Worm (Caenorhabditis elegans) whole organism, midembryonic: ENCODE data around the gene glt-6.

Experiments used
- cog-1 ChIP-seq: sonication (generic microtip); optimal IDR thresholded peaks from 2 replicates; lab custom pipeline; 2016; ENCODE audit warnings: missing genetic modification characterization, missing compliant biosample characterization
- flt-1 ChIP-seq: fragments of 200-800 bp; sonication (Bioruptor generic); IDR thresholded peaks from 2 replicates; pipeline ENCODE4 v1.3.6; 2022; ENCODE audit warnings: missing genetic modification characterization, missing compliant biosample characterization
- klf-2 ChIP-seq: fragments of 200-800 bp; sonication (Bioruptor generic); conservative IDR thresholded peaks from 2 replicates; pipeline ENCODE4 v1.3.6; 2022; ENCODE audit warnings: missing genetic modification reagents, missing genetic modification characterization, missing compliant biosample characterization
- med-1 ChIP-seq: sonication (generic microtip); optimal IDR thresholded peaks from 2 replicates; lab custom pipeline; 2017; ENCODE audit warnings: missing genetic modification characterization, mild to moderate bottlenecking, missing compliant biosample characterization, antibody characterized with exemption, missing genetic modification reagents; ENCODE audit not compliant: insufficient read depth
- tab-1 ChIP-seq: fragments of 200-800 bp; sonication (Bioruptor generic); IDR thresholded peaks from 2 replicates; pipeline ENCODE4 v1.3.6; 2022; ENCODE audit warnings: missing genetic modification characterization, missing compliant biosample characterization
- ztf-23 ChIP-seq: fragments of 200-800 bp; sonication (Bioruptor generic); IDR thresholded peaks from 2 replicates; pipeline ENCODE4 v1.3.6; 2022; ENCODE audit warnings: missing genetic modification reagents, missing genetic modification characterization, missing compliant biosample characterization
- ztf-29 ChIP-seq: fragments of 200-800 bp; sonication (Bioruptor generic); IDR thresholded peaks from 2 replicates; pipeline ENCODE4 v1.3.6; 2022; ENCODE audit warnings: missing genetic modification reagents, missing genetic modification characterization, missing compliant biosample characterization

DNA sequence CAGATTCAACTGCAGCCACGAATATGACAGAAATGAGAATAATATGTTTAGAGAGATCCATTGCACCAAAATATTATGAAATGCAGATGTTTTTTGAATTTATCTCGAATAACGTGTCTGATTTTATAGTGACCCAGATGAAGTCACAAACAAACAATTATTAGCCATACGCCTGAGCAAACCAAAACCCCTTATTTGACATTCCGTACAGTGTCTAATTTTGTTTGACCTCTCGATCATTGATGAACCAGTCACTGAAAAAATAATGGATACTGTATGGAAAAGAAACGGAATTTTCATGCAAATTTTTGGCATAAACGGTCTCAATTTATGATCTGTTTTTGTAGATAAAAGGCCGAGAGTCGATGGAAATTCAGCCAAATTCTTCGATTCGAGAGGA, 12.7 kb downstream of the glt-6 start, which contains the start of the genes R05G6.9 and R05G6.3:
- TF ChIP-seq ztf-23 (GFP tag; lab: Robert Waterston, UW) (no peak), klf-2 (no peak), tab-1 (GFP tag; lab: Robert Waterston, UW) (no peak), ztf-29 (GFP tag; lab: Robert Waterston, UW) (no peak), flt-1 (GFP tag; lab: Robert Waterston, UW) (no peak), med-1 (GFP tag; lab: Kevin White, UChicago) (no peak), cog-1 (tag; lab: Kevin White, UChicago) (no peak)
